Worm (Caenorhabditis elegans) whole organism, mixed stage, embryonic: ENCODE measurements around the gene nspd-4.

Experiments used
- elt-1 ChIP-seq: sonication (generic microtip); optimal IDR thresholded peaks from 2 replicates; lab custom pipeline; 2017; ENCODE audit warnings: missing genetic modification characterization, mild to moderate bottlenecking, missing compliant biosample characterization, antibody characterized with exemption, moderate library complexity, borderline replicate concordance; ENCODE audit not compliant: insufficient read depth
- lin-13 ChIP-seq: fragments of 150-350 bp; optimal IDR thresholded peaks from 2 replicates; lab custom pipeline; 2014; ENCODE audit warnings: missing biosample characterization, missing genetic modification characterization
- lsy-2 ChIP-seq: fragments of 150-350 bp; optimal IDR thresholded peaks from 2 replicates; lab custom pipeline; 2014; ENCODE audit warnings: missing biosample characterization, missing genetic modification characterization
- nhr-237 ChIP-seq: fragments of 150-350 bp; optimal IDR thresholded peaks from 2 replicates; lab custom pipeline; 2014; ENCODE audit warnings: missing biosample characterization, missing genetic modification characterization
- nhr-28 ChIP-seq: fragments of 150-350 bp; optimal IDR thresholded peaks from 2 replicates; lab custom pipeline; 2014; ENCODE audit warnings: missing biosample characterization, missing genetic modification characterization
- sptf-1 ChIP-seq: sonication (generic microtip); optimal IDR thresholded peaks from 2 replicates; lab custom pipeline; 2017; ENCODE audit warnings: mild to moderate bottlenecking, missing genetic modification characterization, moderate library complexity, missing compliant biosample characterization
- tbx-8 ChIP-seq: fragments of 200-800 bp; sonication (Bioruptor generic); optimal IDR thresholded peaks from 2 replicates; lab custom pipeline; 2018; ENCODE audit warnings: mild to moderate bottlenecking, missing genetic modification characterization, moderate library complexity, missing compliant biosample characterization
- ztf-11 ChIP-seq: fragments of 150-350 bp; optimal IDR thresholded peaks from 2 replicates; lab custom pipeline; 2014; ENCODE audit warnings: missing biosample characterization, missing genetic modification characterization

DNA sequence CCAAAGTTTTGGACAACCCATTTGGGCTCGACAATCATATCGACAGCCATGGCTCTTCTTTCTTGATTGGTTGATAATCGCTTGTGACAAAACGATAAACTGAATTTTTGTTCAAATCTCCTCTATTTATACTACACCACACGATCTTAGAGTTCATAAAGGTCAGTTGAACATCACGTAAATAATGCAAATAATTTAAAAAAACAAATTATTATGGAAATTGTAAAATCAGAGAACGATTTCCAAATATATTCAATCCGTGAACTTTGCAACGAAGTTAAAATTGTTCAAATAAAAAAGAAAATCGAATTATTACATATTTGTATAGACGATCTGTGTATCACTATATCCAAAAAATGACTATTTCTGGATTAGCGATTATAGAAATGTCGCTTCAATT, 20.9 kb downstream of the nspd-4 start, which contains the start of the genes mpst-4 and F11G11.14:
- TF ChIP-seq lsy-2 (tag; lab: Kevin White, UChicago) (no peak), ztf-11 (tag; lab: Kevin White, UChicago) (no peak), lin-13 (tag; lab: Kevin White, UChicago) (no peak), sptf-1 (tag; lab: Kevin White, UChicago) (no peak), tbx-8 (GFP tag; lab: Kevin White, UChicago) (no peak), elt-1 (tag; lab: Kevin White, UChicago) (no peak), nhr-28 (no peak), nhr-237 (tag; lab: Kevin White, UChicago) (no peak)
